Worm (Caenorhabditis elegans): ENCODE measurements around the gene mltn-1.

ce11 chrII:13129602-13130001, 15.4 kb downstream of the mltn-1 start, which contains the start of gene F29C12.6:
- TF ChIP-seq ztf-11 (tag; optimal IDR thresholded peaks at IDR 0.05): no peak
- TF ChIP-seq ama-1 (optimal IDR thresholded peaks at IDR 0.05): no peak
- no peak for TF ChIP-seq pqm-1 (tag; optimal IDR thresholded peaks at IDR 0.05)

Measured in whole organism, L3 larva.